Fruit fly (Drosophila melanogaster) whole organism, embryonic: Measurements from ENCODE around the gene Paf-AHalpha.

Experiments
- CG11085 ChIP-seq: fragments of 200-800 bp; sonication (Bioruptor generic); IDR thresholded peaks from 2 replicates; pipeline ENCODE4 v1.3.6; 2022; ENCODE audit warnings: missing biosample characterization, missing genetic modification characterization
- CG11560 ChIP-seq: fragments of 200-800 bp; sonication (Bioruptor generic); IDR thresholded peaks from 3 replicates; pipeline ENCODE4 v1.3.6; 2022; ENCODE audit warnings: missing biosample characterization, missing genetic modification characterization
- CG12236 ChIP-seq: fragments of 200-800 bp; sonication (Bioruptor generic); optimal IDR thresholded peaks from 2 replicates; lab custom pipeline; 2016; ENCODE audit warnings: missing biosample characterization, missing genetic modification characterization
- CG12659 ChIP-seq: fragments of 200-800 bp; sonication (Bioruptor generic); optimal IDR thresholded peaks from 3 replicates; lab custom pipeline; 2017; ENCODE audit warnings: mild to moderate bottlenecking, missing biosample characterization, missing genetic modification reagents, missing genetic modification characterization
- CG13296 ChIP-seq: fragments of 200-800 bp; sonication (Bioruptor generic); optimal IDR thresholded peaks from 3 replicates; lab custom pipeline; 2018; ENCODE audit warnings: missing biosample characterization, mild to moderate bottlenecking, missing genetic modification characterization
- CG14860 ChIP-seq: fragments of 200-800 bp; sonication (Bioruptor generic); IDR thresholded peaks from 3 replicates; pipeline ENCODE4 v1.3.6; 2022; ENCODE audit warnings: missing biosample characterization, missing genetic modification characterization; ENCODE audit not compliant: partially characterized antibody
- CG16813 ChIP-seq: fragments of 200-800 bp; sonication (Bioruptor generic); IDR thresholded peaks from 3 replicates; pipeline ENCODE4 v1.3.6; 2022; ENCODE audit warnings: missing biosample characterization, missing genetic modification characterization; ENCODE audit not compliant: partially characterized antibody
- CG18011 ChIP-seq: fragments of 200-800 bp; sonication (Bioruptor generic); optimal IDR thresholded peaks from 2 replicates; lab custom pipeline; 2017; ENCODE audit warnings: missing biosample characterization, missing genetic modification characterization, mild to moderate bottlenecking, moderate library complexity, missing genotype
- CG30431 ChIP-seq: fragments of 200-800 bp; sonication (Bioruptor generic); optimal IDR thresholded peaks from 2 replicates; lab custom pipeline; 2017; ENCODE audit warnings: missing biosample characterization, missing genetic modification characterization
- CG3847 ChIP-seq: fragments of 200-800 bp; sonication (Bioruptor generic); IDR thresholded peaks from 2 replicates; pipeline ENCODE4 v1.3.6; 2022; ENCODE audit warnings: missing biosample characterization, missing genetic modification characterization
- CG5180 ChIP-seq: fragments of 200-800 bp; sonication (Bioruptor generic); optimal IDR thresholded peaks from 3 replicates; lab custom pipeline; 2017; ENCODE audit warnings: missing biosample characterization, missing genetic modification characterization, mild to moderate bottlenecking, moderate library complexity, missing genetic modification reagents
- CG5953 ChIP-seq: fragments of 200-800 bp; sonication (Bioruptor generic); IDR thresholded peaks from 2 replicates; pipeline ENCODE4 v1.3.6; 2022; ENCODE audit warnings: missing biosample characterization, missing genetic modification characterization
- CG8290 ChIP-seq, 3 experiments: fragments of 200-800 bp; sonication (Bioruptor generic); optimal IDR thresholded peaks; 2 replicates each; lab custom pipeline; 2016 to 2019; ENCODE audit warnings: missing biosample characterization in 3 of 3, missing genetic modification characterization in 3 of 3, mild to moderate bottlenecking in 2 of 3, moderate library complexity in 1 of 3
- CHES-1-like ChIP-seq: fragments of 200-800 bp; sonication (Bioruptor generic); optimal IDR thresholded peaks from 2 replicates; lab custom pipeline; 2016; ENCODE audit warnings: missing biosample characterization, missing genetic modification characterization
- CoRest ChIP-seq: fragments of 200-800 bp; sonication (Bioruptor generic); optimal IDR thresholded peaks from 3 replicates; lab custom pipeline; 2018; ENCODE audit warnings: missing biosample characterization, mild to moderate bottlenecking, missing genetic modification characterization, moderate library complexity
- Dip3 ChIP-seq: fragments of 200-800 bp; sonication (Bioruptor generic); optimal IDR thresholded peaks from 3 replicates; lab custom pipeline; 2016; ENCODE audit warnings: missing biosample characterization, missing genetic modification characterization
- Dp ChIP-seq: fragments of 200-800 bp; sonication (Bioruptor generic); optimal IDR thresholded peaks from 2 replicates; lab custom pipeline; 2018; ENCODE audit warnings: missing biosample characterization, mild to moderate bottlenecking, missing genetic modification characterization, moderate library complexity
- Hmx ChIP-seq: fragments of 200-800 bp; sonication (Bioruptor generic); optimal IDR thresholded peaks from 2 replicates; lab custom pipeline; 2016; ENCODE audit warnings: missing biosample characterization, missing genetic modification characterization
- Hr3 ChIP-seq: fragments of 200-800 bp; sonication (Bioruptor generic); optimal IDR thresholded peaks from 3 replicates; lab custom pipeline; 2016; ENCODE audit warnings: missing biosample characterization, missing genetic modification characterization
- Hr51 ChIP-seq, 2 experiments: fragments of 200-800 bp; sonication (Bioruptor generic); optimal IDR thresholded peaks; 2 replicates in 1 of 2; 3 replicates in 1 of 2; lab custom pipeline; 2016 to 2018; ENCODE audit warnings: missing biosample characterization in 2 of 2, missing genetic modification characterization in 2 of 2, mild to moderate bottlenecking in 1 of 2, moderate library complexity in 1 of 2
- Med ChIP-seq: fragments of 200-800 bp; sonication (Bioruptor generic); peaks from one replicate; lab custom pipeline; 2016; ENCODE audit warnings: missing biosample characterization, missing genetic modification characterization, mild to moderate bottlenecking, inconsistent platforms, moderate library complexity
- Meics ChIP-seq: fragments of 200-800 bp; sonication (Bioruptor generic); optimal IDR thresholded peaks from 2 replicates; lab custom pipeline; 2017; ENCODE audit warnings: missing biosample characterization, mild to moderate bottlenecking, missing genetic modification characterization
- Opbp ChIP-seq: fragments of 200-800 bp; sonication (Bioruptor generic); IDR thresholded peaks from 3 replicates; pipeline ENCODE4 v1.3.6; 2022; ENCODE audit warnings: missing biosample characterization, missing genetic modification characterization; ENCODE audit not compliant: partially characterized antibody
- Poxn ChIP-seq: fragments of 200-800 bp; sonication (Bioruptor generic); IDR thresholded peaks from 2 replicates; pipeline ENCODE4 v1.3.6; 2022; ENCODE audit warnings: missing biosample characterization, missing genetic modification characterization
- Rfx ChIP-seq: fragments of 200-800 bp; sonication (Bioruptor generic); IDR thresholded peaks from 2 replicates; pipeline ENCODE4 v1.3.6; 2022; ENCODE audit warnings: missing biosample characterization, missing genetic modification characterization
- Trl ChIP-seq, 3 experiments: fragments of >200 bp in 2 of 3; fragments of 200-800 bp in 1 of 3; sonication (Bioruptor generic) in 1 of 3; optimal IDR thresholded peaks; 2 replicates in 1 of 3; 3 replicates in 2 of 3; lab custom pipeline; 2016 to 2017; ENCODE audit warnings: missing biosample characterization in 1 of 3, missing genetic modification characterization in 1 of 3
- Vsx1 ChIP-seq: fragments of 200-800 bp; sonication (Bioruptor generic); optimal IDR thresholded peaks from 2 replicates; lab custom pipeline; 2017; ENCODE audit warnings: missing biosample characterization, mild to moderate bottlenecking, missing genetic modification characterization, missing genetic modification reagents
- Xbp1 ChIP-seq: fragments of 200-800 bp; sonication (Bioruptor generic); optimal IDR thresholded peaks from 3 replicates; lab custom pipeline; 2016; ENCODE audit warnings: missing biosample characterization, mild to moderate bottlenecking, missing genetic modification characterization
- ara ChIP-seq: fragments of 200-800 bp; sonication (Bioruptor generic); IDR thresholded peaks from 2 replicates; pipeline ENCODE4 v1.3.6; 2022; ENCODE audit warnings: missing biosample characterization, missing genetic modification characterization
- bsh ChIP-seq, 2 experiments: fragments of 200-800 bp; sonication (Bioruptor generic); optimal IDR thresholded peaks; 2 replicates each; lab custom pipeline; 2017 to 2018; ENCODE audit warnings: mild to moderate bottlenecking in 2 of 2, missing biosample characterization in 2 of 2, missing genetic modification characterization in 2 of 2, moderate library complexity in 1 of 2
- cwo ChIP-seq: fragments of 200-800 bp; sonication (Bioruptor generic); optimal IDR thresholded peaks from 3 replicates; lab custom pipeline; 2017; ENCODE audit warnings: missing biosample characterization, missing genetic modification characterization, mild to moderate bottlenecking, moderate library complexity, missing genetic modification reagents
- da ChIP-seq: fragments of 200-800 bp; sonication (Bioruptor generic); optimal IDR thresholded peaks from 2 replicates; lab custom pipeline; 2016; ENCODE audit warnings: missing biosample characterization, missing genetic modification characterization
- fd102C ChIP-seq: fragments of 200-800 bp; sonication (Bioruptor generic); optimal IDR thresholded peaks from 2 replicates; lab custom pipeline; 2018; ENCODE audit warnings: missing biosample characterization, mild to moderate bottlenecking, missing genetic modification characterization, moderate library complexity
- gcm ChIP-seq: fragments of 200-800 bp; sonication (Bioruptor generic); optimal IDR thresholded peaks from 2 replicates; lab custom pipeline; 2019; ENCODE audit warnings: missing biosample characterization, mild to moderate bottlenecking, missing genetic modification characterization, moderate library complexity
- lab ChIP-seq: fragments of 200-800 bp; sonication (Bioruptor generic); optimal IDR thresholded peaks from 3 replicates; lab custom pipeline; 2017; ENCODE audit warnings: missing biosample characterization, missing genetic modification characterization, mild to moderate bottlenecking, moderate library complexity, missing genetic modification reagents
- lmd ChIP-seq: fragments of 200-800 bp; sonication (Bioruptor generic); IDR thresholded peaks from 2 replicates; pipeline ENCODE4 v1.3.6; 2022; ENCODE audit warnings: missing biosample characterization, missing genetic modification characterization
- pho ChIP-seq: fragments of 200-800 bp; sonication (Bioruptor generic); optimal IDR thresholded peaks from 2 replicates; lab custom pipeline; 2016; ENCODE audit warnings: missing biosample characterization, missing genetic modification characterization
- schlank ChIP-seq: fragments of 200-800 bp; sonication (Bioruptor generic); optimal IDR thresholded peaks from 2 replicates; lab custom pipeline; 2018; ENCODE audit warnings: missing biosample characterization, mild to moderate bottlenecking, missing genetic modification characterization
- sens ChIP-seq: fragments of 200-800 bp; sonication (Bioruptor generic); peaks from one replicate; lab custom pipeline; 2016; ENCODE audit warnings: missing biosample characterization, missing genetic modification characterization
- sisA ChIP-seq: fragments of 200-800 bp; sonication (Bioruptor generic); IDR thresholded peaks from 2 replicates; pipeline ENCODE4 v1.3.6; 2022; ENCODE audit warnings: missing biosample characterization, missing genetic modification characterization
- tin ChIP-seq: fragments of 200-800 bp; sonication (Bioruptor generic); optimal IDR thresholded peaks from 3 replicates; lab custom pipeline; 2016; ENCODE audit warnings: missing biosample characterization, missing genetic modification characterization
- tna ChIP-seq: fragments of 200-800 bp; sonication (Bioruptor generic); IDR thresholded peaks from 2 replicates; pipeline ENCODE4 v1.3.6; 2022; ENCODE audit warnings: missing biosample characterization, missing genetic modification characterization; ENCODE audit not compliant: partially characterized antibody
- unc-4 ChIP-seq: fragments of 200-800 bp; sonication (Bioruptor generic); IDR thresholded peaks from 2 replicates; pipeline ENCODE4 v1.3.6; 2022; ENCODE audit warnings: missing biosample characterization, missing genetic modification characterization; ENCODE audit not compliant: partially characterized antibody
- vvl ChIP-seq: fragments of 200-800 bp; sonication (Bioruptor generic); IDR thresholded peaks from 2 replicates; pipeline ENCODE4 v1.3.6; 2022; ENCODE audit warnings: missing biosample characterization, missing genetic modification characterization
- wdn ChIP-seq: fragments of 200-800 bp; sonication (Bioruptor generic); IDR thresholded peaks from 2 replicates; pipeline ENCODE4 v1.3.6; 2022; ENCODE audit warnings: missing biosample characterization, missing genetic modification characterization
- zen2 ChIP-seq: fragments of 200-800 bp; sonication (Bioruptor generic); IDR thresholded peaks from 3 replicates; pipeline ENCODE4 v1.3.6; 2022; ENCODE audit warnings: missing biosample characterization, missing genetic modification characterization; ENCODE audit not compliant: partially characterized antibody
- zfh2 ChIP-seq: fragments of 200-800 bp; sonication (Bioruptor generic); optimal IDR thresholded peaks from 2 replicates; lab custom pipeline; 2016; ENCODE audit warnings: missing biosample characterization, missing genetic modification characterization

Gene Paf-AHalpha

DNA sequence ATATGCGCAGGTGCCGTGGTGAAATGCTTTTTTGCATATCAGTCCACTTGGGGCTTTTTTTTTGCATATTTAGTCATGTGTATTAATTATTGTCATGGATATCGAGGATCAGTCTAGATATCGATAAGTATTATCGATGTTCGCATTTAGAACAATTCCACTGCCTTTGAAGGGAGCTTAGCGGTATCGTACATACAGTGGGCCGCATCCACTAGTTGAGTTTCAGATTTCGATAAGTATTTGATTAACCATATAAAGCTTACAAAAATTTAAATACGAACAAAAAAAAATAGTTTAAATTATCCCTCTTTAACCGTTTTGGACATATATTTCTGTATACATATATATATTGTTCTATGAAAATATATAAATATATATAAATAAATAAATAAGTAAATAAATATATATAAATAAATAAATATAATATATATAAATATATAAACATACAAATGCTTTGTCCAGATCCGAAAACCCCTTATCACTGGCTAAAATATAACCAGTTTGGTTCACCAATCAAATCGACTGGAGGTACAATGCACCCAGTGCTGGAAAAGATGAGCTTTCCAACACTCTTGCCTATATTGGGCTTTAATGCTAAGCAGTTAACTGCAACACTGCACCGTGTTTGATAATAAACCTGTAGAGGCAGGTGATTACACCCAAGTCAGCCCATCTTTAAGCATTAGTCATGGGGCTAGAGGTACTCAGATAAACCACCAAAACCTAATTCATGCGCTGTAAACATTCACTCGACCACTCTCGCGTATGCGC lies 17.7 kb upstream of the Paf-AHalpha start (continued):
- TF ChIP-seq cwo: no peak
- peak in 1 of 2 experiments; percentile 30 for TF ChIP-seq Hr51 (GFP tag; optimal IDR thresholded peaks at IDR 0.05; lab: Kevin White, UChicago)
- peak; percentile 5 for TF ChIP-seq sens
- no peak for TF ChIP-seq wdn (GFP tag; lab: Robert Waterston, UW)
- no peak for TF ChIP-seq tin
- peak; percentile 10 for TF ChIP-seq lab (GFP tag; lab: Kevin White, UChicago)
- TF ChIP-seq Meics (GFP tag; lab: Kevin White, UChicago): peak; percentile 52
- TF ChIP-seq CG18011 (GFP tag; lab: Kevin White, UChicago): no peak
- peak; percentile 69 for TF ChIP-seq zen2 (GFP tag; lab: Robert Waterston, UW)
- TF ChIP-seq Rfx (GFP tag; lab: Robert Waterston, UW): peak; percentile 56
- peak; percentile 73 for TF ChIP-seq unc-4 (GFP tag; lab: Robert Waterston, UW)
- peak; percentile 18; the same call in 1 of the 2 replicates for TF ChIP-seq vvl (GFP tag; lab: Robert Waterston, UW)
- TF ChIP-seq zfh2 (GFP tag; lab: Kevin White, UChicago): no peak
- no peak for TF ChIP-seq Xbp1 (GFP tag; lab: Kevin White, UChicago)
- no peak for TF ChIP-seq Hmx (GFP tag; lab: Kevin White, UChicago)
- peak; percentile 38; the same call in 1 of the 2 replicates for TF ChIP-seq tna (GFP tag; lab: Robert Waterston, UW)
- TF ChIP-seq fd102C (GFP tag; lab: Kevin White, UChicago): no peak
- TF ChIP-seq Opbp (GFP tag; lab: Robert Waterston, UW): peak; percentile 88; the same call in 2 of the 3 replicates
- TF ChIP-seq CG14860: peak; percentile 74
- peak; percentile 25 for TF ChIP-seq Hr3 (GFP tag; lab: Kevin White, UChicago)
- no peak for TF ChIP-seq CHES-1-like
- no peak for TF ChIP-seq Vsx1 (GFP tag; lab: Kevin White, UChicago)
- TF ChIP-seq CoRest (tag; lab: Kevin White, UChicago): peak; percentile 40
- no peak for TF ChIP-seq CG11085 (GFP tag; lab: Robert Waterston, UW)
- no peak for TF ChIP-seq CG30431 (GFP tag; lab: Kevin White, UChicago)
- no peak for TF ChIP-seq lmd (GFP tag; lab: Robert Waterston, UW)
- peak; percentile 59 for TF ChIP-seq Med (GFP tag; lab: Kevin White, UChicago)
- no peak for TF ChIP-seq pho (GFP tag; lab: Kevin White, UChicago)
- TF ChIP-seq Poxn (GFP tag; lab: Robert Waterston, UW): no peak
- TF ChIP-seq CG5953 (GFP tag; lab: Robert Waterston, UW): no peak
- TF ChIP-seq da: no peak
- TF ChIP-seq CG12236: no peak
- TF ChIP-seq ara (GFP tag; lab: Robert Waterston, UW): no peak
- peak; percentile 20 for TF ChIP-seq CG12659
- TF ChIP-seq gcm (GFP tag; lab: Kevin White, UChicago): peak; percentile 21
- TF ChIP-seq bsh (GFP tag; optimal IDR thresholded peaks at IDR 0.05; lab: Kevin White, UChicago): peak in 1 of 2 experiments; percentile 21
- no peak for TF ChIP-seq CG3847 (GFP tag; lab: Robert Waterston, UW)
- peak; percentile 76 for TF ChIP-seq CG16813 (GFP tag; lab: Robert Waterston, UW)
- no peak for TF ChIP-seq CG11560 (tag; lab: Robert Waterston, UW)
- no peak for TF ChIP-seq Dip3 (GFP tag; lab: Kevin White, UChicago)
- TF ChIP-seq Trl (optimal IDR thresholded peaks at IDR 0.05; lab: Kevin White, UChicago): no peak
- TF ChIP-seq Trl (GFP tag; optimal IDR thresholded peaks at IDR 0.05; lab: Kevin White, UChicago): no peak
- peak; percentile 69 for TF ChIP-seq CG8290 (GFP tag; optimal IDR thresholded peaks at IDR 0.05; lab: Kevin White, UChicago)
- peak in 1 of 2 experiments; percentile 65 for TF ChIP-seq CG8290 (tag; optimal IDR thresholded peaks at IDR 0.05; lab: Kevin White, UChicago)
- no peak for TF ChIP-seq CG5180
- TF ChIP-seq sisA: no peak
- TF ChIP-seq schlank (tag; lab: Kevin White, UChicago): no peak
- no peak for TF ChIP-seq Dp
- peak; percentile 32 for TF ChIP-seq CG13296
